Fruit fly (Drosophila melanogaster) whole organism, embryonic: Measurements from ENCODE around the gene CG4020.
A peak's percentile ranks its signal among the peaks of the same experiment; 100 is the strongest.

Experiments used
- ATbp ChIP-seq: fragments of 200-800 bp; sonication (Bioruptor generic); optimal IDR thresholded peaks from 2 replicates; lab custom pipeline; 2017; ENCODE audit warnings: missing biosample characterization, mild to moderate bottlenecking, missing genetic modification characterization, missing genetic modification reagents
- Awh ChIP-seq: fragments of 200-800 bp; sonication (Bioruptor generic); IDR thresholded peaks from 2 replicates; pipeline ENCODE4, ENCODE4 v1.3.6; 2022; ENCODE audit warnings: missing biosample characterization, missing genetic modification characterization
- CG10209 ChIP-seq: fragments of 200-800 bp; sonication (Bioruptor generic); optimal IDR thresholded peaks from 3 replicates; lab custom pipeline; 2017; ENCODE audit warnings: missing biosample characterization, mild to moderate bottlenecking, missing genetic modification characterization, missing genetic modification reagents
- CG13123 ChIP-seq: fragments of 200-800 bp; sonication (Bioruptor generic); optimal IDR thresholded peaks from 2 replicates; lab custom pipeline; 2016; ENCODE audit warnings: missing biosample characterization, missing genetic modification characterization
- CG13287 ChIP-seq: fragments of 200-800 bp; sonication (Bioruptor generic); IDR thresholded peaks from 2 replicates; pipeline ENCODE4 v1.3.6; 2022; ENCODE audit warnings: missing biosample characterization, missing genetic modification characterization; ENCODE audit not compliant: partially characterized antibody
- CG14667 ChIP-seq: fragments of 200-800 bp; sonication (Bioruptor generic); IDR thresholded peaks from 2 replicates; pipeline ENCODE4 v1.3.6; 2022; ENCODE audit warnings: missing biosample characterization, missing genetic modification characterization
- CG15269 ChIP-seq: fragments of 200-800 bp; sonication (Bioruptor generic); optimal IDR thresholded peaks from 2 replicates; lab custom pipeline; 2018; ENCODE audit warnings: missing biosample characterization, mild to moderate bottlenecking, missing genetic modification characterization, moderate library complexity
- CG17829 ChIP-seq: fragments of 200-800 bp; optimal IDR thresholded peaks from 2 replicates; lab custom pipeline; 2019; ENCODE audit warnings: missing biosample characterization, mild to moderate bottlenecking, missing genetic modification characterization, moderate library complexity
- CG32772 ChIP-seq: fragments of 200-800 bp; sonication (Bioruptor generic); IDR thresholded peaks from 2 replicates; pipeline ENCODE4 v1.3.6; 2022; ENCODE audit warnings: missing biosample characterization, missing genetic modification characterization
- CG33557 ChIP-seq: fragments of 200-800 bp; sonication (Bioruptor generic); optimal IDR thresholded peaks from 2 replicates; lab custom pipeline; 2019; ENCODE audit warnings: missing biosample characterization, mild to moderate bottlenecking, missing genetic modification characterization, moderate library complexity
- CG34422 ChIP-seq: fragments of 200-800 bp; sonication (Bioruptor generic); IDR thresholded peaks from 3 replicates; pipeline ENCODE4 v1.3.6; 2022; ENCODE audit warnings: missing biosample characterization, missing genetic modification characterization
- CG4328 ChIP-seq: fragments of 200-800 bp; sonication (Bioruptor generic); optimal IDR thresholded peaks from 3 replicates; lab custom pipeline; 2017; ENCODE audit warnings: missing biosample characterization, missing genetic modification reagents, missing genetic modification characterization
- CG6654 ChIP-seq: fragments of 200-800 bp; sonication (Bioruptor generic); optimal IDR thresholded peaks from 2 replicates; lab custom pipeline; 2017; ENCODE audit warnings: missing biosample characterization, mild to moderate bottlenecking, missing genetic modification characterization
- CG7745 ChIP-seq: fragments of 200-800 bp; sonication (Bioruptor generic); optimal IDR thresholded peaks from 2 replicates; lab custom pipeline; 2018; ENCODE audit warnings: missing biosample characterization, mild to moderate bottlenecking, missing genetic modification characterization, moderate library complexity
- CG7786 ChIP-seq: fragments of 200-800 bp; sonication (Bioruptor generic); optimal IDR thresholded peaks from 2 replicates; lab custom pipeline; 2016; ENCODE audit warnings: missing biosample characterization, missing genetic modification characterization
- Camta ChIP-seq: fragments of 200-800 bp; sonication (Bioruptor generic); optimal IDR thresholded peaks from 2 replicates; lab custom pipeline; 2016; ENCODE audit warnings: missing biosample characterization, missing genetic modification characterization
- Chrac-16 ChIP-seq: fragments of 200-800 bp; sonication (Bioruptor generic); optimal IDR thresholded peaks from 3 replicates; lab custom pipeline; 2016; ENCODE audit warnings: missing biosample characterization, missing genetic modification characterization
- D ChIP-seq, 2 experiments: fragments of 200-800 bp in 1 of 2; fragments of >200 bp in 1 of 2; sonication (Bioruptor generic) in 1 of 2; optimal IDR thresholded peaks; 2 replicates in 1 of 2; 3 replicates in 1 of 2; lab custom pipeline; 2017; ENCODE audit warnings: mild to moderate bottlenecking in 1 of 2, missing biosample characterization in 1 of 2, missing genetic modification characterization in 1 of 2, missing genetic modification reagents in 1 of 2
- Dbx ChIP-seq: fragments of 200-800 bp; sonication (Bioruptor generic); IDR thresholded peaks from 3 replicates; pipeline ENCODE4 v1.3.6; 2022; ENCODE audit warnings: missing biosample characterization, missing genetic modification characterization
- Doc3 ChIP-seq: fragments of 200-800 bp; sonication (Bioruptor generic); IDR thresholded peaks from 3 replicates; pipeline ENCODE4 v1.3.6; 2022; ENCODE audit warnings: missing biosample characterization, missing genetic modification characterization; ENCODE audit not compliant: partially characterized antibody
- E2f1 ChIP-seq: fragments of 200-800 bp; sonication (Bioruptor generic); IDR thresholded peaks from 2 replicates; pipeline ENCODE4 v1.3.6; 2022; ENCODE audit warnings: missing biosample characterization, missing genetic modification characterization
- Hey ChIP-seq: fragments of 200-800 bp; sonication (Bioruptor generic); optimal IDR thresholded peaks from 3 replicates; lab custom pipeline; 2018; ENCODE audit warnings: missing biosample characterization, mild to moderate bottlenecking, missing genetic modification characterization
- Hsf ChIP-seq: fragments of 200-800 bp; sonication (Bioruptor generic); optimal IDR thresholded peaks from 3 replicates; lab custom pipeline; 2016; ENCODE audit warnings: missing biosample characterization, missing genetic modification characterization
- Mad ChIP-seq: fragments of 200-800 bp; sonication (Bioruptor generic); optimal IDR thresholded peaks from 2 replicates; lab custom pipeline; 2016; ENCODE audit warnings: missing biosample characterization, missing genetic modification characterization
- Nf-YB ChIP-seq: fragments of 200-800 bp; sonication (Bioruptor generic); optimal IDR thresholded peaks from 3 replicates; lab custom pipeline; 2019; ENCODE audit warnings: missing biosample characterization, mild to moderate bottlenecking, missing genetic modification characterization, moderate library complexity
- Spps ChIP-seq: fragments of 200-800 bp; sonication (Bioruptor generic); optimal IDR thresholded peaks from 2 replicates; lab custom pipeline; 2018; ENCODE audit warnings: missing biosample characterization, mild to moderate bottlenecking, missing genetic modification characterization
- Trl ChIP-seq, 3 experiments: fragments of >200 bp in 2 of 3; fragments of 200-800 bp in 1 of 3; sonication (Bioruptor generic) in 1 of 3; optimal IDR thresholded peaks; 2 replicates in 1 of 3; 3 replicates in 2 of 3; lab custom pipeline; 2016 to 2017; ENCODE audit warnings: missing biosample characterization in 1 of 3, missing genetic modification characterization in 1 of 3
- aop ChIP-seq: fragments of 200-800 bp; sonication (Bioruptor generic); IDR thresholded peaks from 2 replicates; pipeline ENCODE4 v1.3.6; 2022; ENCODE audit warnings: missing biosample characterization, missing genetic modification characterization
- bsh ChIP-seq, 2 experiments: fragments of 200-800 bp; sonication (Bioruptor generic); optimal IDR thresholded peaks; 2 replicates each; lab custom pipeline; 2017 to 2018; ENCODE audit warnings: mild to moderate bottlenecking in 2 of 2, missing biosample characterization in 2 of 2, missing genetic modification characterization in 2 of 2, moderate library complexity in 1 of 2
- dimm ChIP-seq: fragments of 200-800 bp; sonication (Bioruptor generic); IDR thresholded peaks from 2 replicates; pipeline ENCODE4 v1.3.6; 2022; ENCODE audit warnings: missing biosample characterization, missing genetic modification characterization
- disco-r ChIP-seq: fragments of 200-800 bp; sonication (Bioruptor generic); optimal IDR thresholded peaks from 2 replicates; lab custom pipeline; 2016; ENCODE audit warnings: missing biosample characterization, missing genetic modification characterization
- ewg ChIP-seq: fragments of 200-800 bp; sonication (Bioruptor generic); optimal IDR thresholded peaks from 3 replicates; lab custom pipeline; 2017; ENCODE audit warnings: mild to moderate bottlenecking, missing biosample characterization, missing genetic modification reagents, missing genetic modification characterization
- gcm ChIP-seq: fragments of 200-800 bp; sonication (Bioruptor generic); optimal IDR thresholded peaks from 2 replicates; lab custom pipeline; 2019; ENCODE audit warnings: missing biosample characterization, mild to moderate bottlenecking, missing genetic modification characterization, moderate library complexity
- grau ChIP-seq: fragments of 200-800 bp; optimal IDR thresholded peaks from 3 replicates; lab custom pipeline; 2019; ENCODE audit warnings: missing biosample characterization, mild to moderate bottlenecking, missing genetic modification characterization, moderate library complexity
- gsb ChIP-seq: fragments of 200-800 bp; sonication (Bioruptor generic); IDR thresholded peaks from 2 replicates; pipeline ENCODE4 v1.3.6; 2022; ENCODE audit warnings: missing biosample characterization, missing genetic modification characterization
- hth ChIP-seq: fragments of >200 bp; optimal IDR thresholded peaks from 2 replicates; lab custom pipeline; 2017; ENCODE audit warnings: inconsistent platforms
- knrl ChIP-seq: fragments of 200-800 bp; sonication (Bioruptor generic); IDR thresholded peaks from 3 replicates; pipeline ENCODE4 v1.3.6; 2022; ENCODE audit warnings: missing biosample characterization, missing genetic modification characterization; ENCODE audit not compliant: partially characterized antibody
- mirr ChIP-seq: fragments of 200-800 bp; sonication (Bioruptor generic); optimal IDR thresholded peaks from 3 replicates; lab custom pipeline; 2018; ENCODE audit warnings: missing biosample characterization, mild to moderate bottlenecking, missing genetic modification characterization
- onecut ChIP-seq: fragments of 200-800 bp; sonication (Bioruptor generic); IDR thresholded peaks from 2 replicates; pipeline ENCODE4 v1.3.6; 2022; ENCODE audit warnings: missing biosample characterization, missing genetic modification characterization
- sens ChIP-seq: fragments of 200-800 bp; sonication (Bioruptor generic); peaks from one replicate; lab custom pipeline; 2016; ENCODE audit warnings: missing biosample characterization, missing genetic modification characterization
- sens-2 ChIP-seq: fragments of 200-800 bp; sonication (Bioruptor generic); IDR thresholded peaks from 2 replicates; pipeline ENCODE4 v1.3.6; 2022; ENCODE audit warnings: missing biosample characterization, missing genetic modification characterization
- seq ChIP-seq: fragments of 200-800 bp; sonication (Bioruptor generic); IDR thresholded peaks from 2 replicates; pipeline ENCODE4 v1.3.6; 2022; ENCODE audit warnings: missing biosample characterization, missing genetic modification characterization
- ssp ChIP-seq: fragments of 200-800 bp; sonication (Bioruptor generic); IDR thresholded peaks from 2 replicates; pipeline ENCODE4 v1.3.6; 2022; ENCODE audit warnings: missing biosample characterization, missing genetic modification characterization
- tin ChIP-seq: fragments of 200-800 bp; sonication (Bioruptor generic); optimal IDR thresholded peaks from 3 replicates; lab custom pipeline; 2016; ENCODE audit warnings: missing biosample characterization, missing genetic modification characterization
- tna ChIP-seq: fragments of 200-800 bp; sonication (Bioruptor generic); IDR thresholded peaks from 2 replicates; pipeline ENCODE4 v1.3.6; 2022; ENCODE audit warnings: missing biosample characterization, missing genetic modification characterization; ENCODE audit not compliant: partially characterized antibody
- vnd ChIP-seq: fragments of 200-800 bp; sonication (Bioruptor generic); IDR thresholded peaks from 3 replicates; pipeline ENCODE4 v1.3.6; 2022; ENCODE audit warnings: missing biosample characterization, missing genetic modification characterization; ENCODE audit not compliant: partially characterized antibody
- zen ChIP-seq: fragments of 200-800 bp; sonication (Bioruptor generic); optimal IDR thresholded peaks from 3 replicates; lab custom pipeline; 2018; ENCODE audit warnings: missing biosample characterization, mild to moderate bottlenecking, missing genetic modification characterization, moderate library complexity
- zen2 ChIP-seq: fragments of 200-800 bp; sonication (Bioruptor generic); IDR thresholded peaks from 3 replicates; pipeline ENCODE4 v1.3.6; 2022; ENCODE audit warnings: missing biosample characterization, missing genetic modification characterization; ENCODE audit not compliant: partially characterized antibody

CG4020 gene

dm6 chrX:5885521-5885920, 20.0 kb upstream of the CG4020 start (continued):
- TF ChIP-seq ewg (peak; percentile 66), zen (tag; lab: Kevin White, UChicago) (peak; percentile 33), ssp (GFP tag; lab: Robert Waterston, UW) (no peak), Trl (optimal IDR thresholded peaks at IDR 0.05; lab: Kevin White, UChicago) (peak; percentile 31 to 63), Trl (GFP tag; optimal IDR thresholded peaks at IDR 0.05; lab: Kevin White, UChicago) (no peak), knrl (GFP tag; lab: Robert Waterston, UW) (no peak), Dbx (no peak), zen2 (GFP tag; lab: Robert Waterston, UW) (no peak), dimm (no peak), Spps (tag; lab: Kevin White, UChicago) (no peak), CG14667 (GFP tag; lab: Robert Waterston, UW) (no peak), disco-r (no peak), hth (lab: Kevin White, UChicago) (no peak), E2f1 (GFP tag; lab: Robert Waterston, UW) (no peak), seq (GFP tag; lab: Robert Waterston, UW) (peak; percentile 46; the same call in 1 of the 2 replicates), CG7786 (GFP tag; lab: Kevin White, UChicago) (no peak), Camta (GFP tag; lab: Kevin White, UChicago) (no peak), ATbp (no peak), Mad (no peak), Awh (no peak), D (optimal IDR thresholded peaks at IDR 0.05; lab: Kevin White, UChicago) (no peak), D (GFP tag; optimal IDR thresholded peaks at IDR 0.05; lab: Kevin White, UChicago) (no peak), CG10209 (GFP tag; lab: Kevin White, UChicago) (no peak), mirr (GFP tag; lab: Kevin White, UChicago) (no peak), CG4328 (GFP tag; lab: Kevin White, UChicago) (no peak)
- TF ChIP-seq, all 482 proteins: peak for 7

DNA sequence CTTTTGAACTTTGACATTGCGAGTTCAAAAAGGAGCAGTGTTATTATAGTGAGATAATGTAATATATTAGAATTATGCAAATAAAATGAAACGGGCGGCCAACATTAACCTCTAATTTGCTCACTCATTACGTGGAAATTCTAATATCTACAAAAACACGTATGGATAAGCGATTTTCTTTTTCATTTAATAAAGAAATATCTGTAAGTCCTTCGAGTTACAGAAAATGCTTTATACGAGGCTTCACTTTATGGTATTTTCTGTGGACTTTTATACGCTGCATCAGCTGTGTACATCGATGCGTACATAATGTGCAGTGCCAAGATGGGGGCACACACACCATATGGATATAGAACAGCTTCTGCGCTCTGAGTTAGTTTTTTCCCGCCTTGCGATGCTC, 19.6 kb upstream of the CG4020 start:
- TF ChIP-seq tin (no peak), vnd (GFP tag; lab: Robert Waterston, UW) (no peak), CG15269 (tag; lab: Kevin White, UChicago) (no peak), aop (no peak), Doc3 (no peak), bsh (GFP tag; optimal IDR thresholded peaks at IDR 0.05; lab: Kevin White, UChicago) (peak in 1 of 2 experiments; percentile 4), onecut (no peak), Hsf (no peak), sens-2 (GFP tag; lab: Robert Waterston, UW) (no peak), Nf-YB (GFP tag; lab: Kevin White, UChicago) (no peak), CG6654 (GFP tag; lab: Kevin White, UChicago) (no peak), sens (peak; percentile 26), grau (tag; lab: Kevin White, UChicago) (peak; percentile 5)

DNA sequence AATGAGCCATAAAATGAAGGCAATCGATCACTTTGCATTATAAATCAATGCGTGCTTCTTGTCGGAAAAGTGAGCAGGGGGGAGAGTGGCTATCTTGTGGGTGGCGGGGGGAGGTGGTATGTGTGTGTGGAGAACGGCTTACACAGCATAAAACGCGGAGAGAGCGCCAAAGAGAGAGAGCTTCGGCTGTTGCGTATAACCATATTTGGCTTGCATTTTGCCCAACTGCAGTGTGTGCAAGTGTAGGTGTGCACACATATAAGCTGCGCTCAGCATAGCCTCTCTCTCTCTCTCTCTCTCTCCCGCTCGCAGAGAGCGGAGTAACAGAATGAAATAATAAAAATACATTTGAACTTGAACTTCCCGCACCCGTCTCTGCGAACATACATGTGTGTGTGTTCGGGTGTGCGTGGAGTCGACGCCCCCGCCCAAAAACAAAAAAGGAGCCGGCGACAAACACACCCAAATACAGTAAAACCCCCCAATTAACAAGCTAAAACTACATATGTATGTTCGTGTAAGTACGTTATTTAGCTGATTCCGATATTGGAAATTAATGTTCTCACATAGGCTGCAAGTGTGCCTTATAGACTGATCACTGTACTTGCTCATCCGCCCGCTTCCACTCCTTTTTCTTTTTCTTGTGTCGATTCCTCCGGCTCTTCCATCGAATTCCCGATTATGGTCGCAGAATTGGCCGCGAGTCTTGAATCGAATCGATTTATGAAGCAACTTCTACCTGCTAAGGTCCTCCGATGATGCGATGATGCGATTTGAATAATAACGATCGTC, 18.6 kb upstream of the CG4020 start:
- TF ChIP-seq CG17829 (tag; lab: Kevin White, UChicago): peak; percentile 22
- no peak for TF ChIP-seq Hey (tag; lab: Kevin White, UChicago)
- no peak for TF ChIP-seq CG13287 (GFP tag; lab: Robert Waterston, UW)
- TF ChIP-seq CG32772: peak; percentile 39; the same call in 1 of the 2 replicates
- TF ChIP-seq gcm (GFP tag; lab: Kevin White, UChicago): peak; percentile 29
- TF ChIP-seq CG13123 (GFP tag; lab: Kevin White, UChicago): no peak
- TF ChIP-seq Chrac-16 (GFP tag; lab: Kevin White, UChicago): no peak
- TF ChIP-seq tna (GFP tag; lab: Robert Waterston, UW): no peak
- no peak for TF ChIP-seq CG14667 (GFP tag; lab: Robert Waterston, UW)
- TF ChIP-seq CG34422: peak; percentile 20; the same call in 1 of the 3 replicates
- TF ChIP-seq gsb (GFP tag; lab: Robert Waterston, UW): no peak
- TF ChIP-seq CG7745 (tag; lab: Kevin White, UChicago): no peak
- TF ChIP-seq CG33557 (GFP tag; lab: Kevin White, UChicago): peak; percentile 25
